Worm (Caenorhabditis elegans) whole organism, young adult: Measurements from ENCODE around the gene oxi-1.

Experiments
- Y56A3A.18 ChIP-seq: fragments of 200-800 bp; sonication (Bioruptor generic); IDR thresholded peaks from 2 replicates; pipeline ENCODE4 v1.3.6; 2022; ENCODE audit warnings: missing genetic modification reagents, missing genetic modification characterization, missing compliant biosample characterization
- ZK185.1 ChIP-seq: sonication (generic microtip); optimal IDR thresholded peaks from 2 replicates; lab custom pipeline; 2016; ENCODE audit warnings: mild to moderate bottlenecking, missing genetic modification characterization, missing compliant biosample characterization; ENCODE audit not compliant: poor library complexity, severe bottlenecking
- ama-1 ChIP-seq, 3 experiments: fragments of 150-350 bp in 1 of 3; sonication (generic microtip) in 2 of 3; optimal IDR thresholded peaks; 2 replicates each; lab custom pipeline; 2014 to 2018; ENCODE audit warnings: missing biosample characterization in 2 of 3, missing genetic modification characterization in 2 of 3, missing genetic modification reagents in 2 of 3
- lag-1 ChIP-seq: fragments of 200-800 bp; sonication (Bioruptor generic); IDR thresholded peaks from 2 replicates; pipeline ENCODE4 v1.3.6; 2022; ENCODE audit warnings: missing genetic modification reagents, missing genetic modification characterization, missing compliant biosample characterization
- madf-3 ChIP-seq: fragments of 200-800 bp; sonication (Bioruptor generic); IDR thresholded peaks from 2 replicates; pipeline ENCODE4 v1.3.6; 2022; ENCODE audit warnings: missing genetic modification reagents, missing genetic modification characterization, missing compliant biosample characterization
- pha-4 ChIP-seq: fragments of 150-350 bp; sonication (generic microtip); optimal IDR thresholded peaks from 2 replicates; lab custom pipeline; 2014; ENCODE audit warnings: missing biosample characterization, missing genetic modification reagents, missing genetic modification characterization
- sea-2 ChIP-seq: fragments of 200-800 bp; sonication (Bioruptor generic); IDR thresholded peaks from 2 replicates; pipeline ENCODE4 v1.3.6; 2022; ENCODE audit warnings: missing genetic modification characterization, missing compliant biosample characterization
- sptf-2 ChIP-seq: fragments of 200-800 bp; sonication (Bioruptor generic); optimal IDR thresholded peaks from 2 replicates; lab custom pipeline; 2018; ENCODE audit warnings: mild to moderate bottlenecking, missing genetic modification characterization, missing compliant biosample characterization
- unc-130 ChIP-seq: sonication (generic microtip); optimal IDR thresholded peaks from 2 replicates; lab custom pipeline; 2016; ENCODE audit warnings: missing genetic modification reagents, missing genetic modification characterization, missing compliant biosample characterization
- unc-62 ChIP-seq: fragments of 150-350 bp; optimal IDR thresholded peaks from 2 replicates; lab custom pipeline; 2014; ENCODE audit warnings: missing biosample characterization, missing genetic modification reagents, missing genetic modification characterization
- xnd-1 ChIP-seq: sonication (generic microtip); optimal IDR thresholded peaks from 2 replicates; lab custom pipeline; 2016; ENCODE audit warnings: missing genotype, missing genetic modification reagents, missing genetic modification characterization, missing compliant biosample characterization

DNA sequence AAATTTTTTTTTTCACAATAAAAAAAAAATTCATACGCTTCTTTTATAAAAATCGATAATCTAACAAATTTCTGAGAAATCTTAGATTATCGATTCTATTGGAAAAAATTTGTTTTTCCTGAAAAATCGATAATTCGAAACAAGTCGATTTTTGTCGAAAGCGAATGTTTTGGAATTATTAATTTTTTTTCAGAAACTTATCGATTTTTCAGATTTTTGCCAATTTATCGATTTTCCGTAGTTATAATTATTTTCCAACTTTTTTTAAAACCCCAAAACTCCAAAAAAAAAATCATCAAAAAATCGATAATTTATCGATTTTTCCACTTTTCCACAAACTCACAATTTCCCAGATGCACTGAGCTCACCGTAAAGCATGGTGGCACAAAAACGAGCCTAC lies 3.3 kb downstream of the oxi-1 start:
- TF ChIP-seq xnd-1 (tag; lab: Kevin White, UChicago) (no peak), lag-1 (no peak), sea-2 (no peak), ZK185.1 (no peak), ama-1 (optimal IDR thresholded peaks at IDR 0.05; lab: Kevin White, UChicago) (no peak), ama-1 (GFP tag; optimal IDR thresholded peaks at IDR 0.05; lab: Kevin White, UChicago) (no peak), Y56A3A.18 (GFP tag; lab: Robert Waterston, UW) (no peak), unc-130 (no peak), pha-4 (tag; lab: Kevin White, UChicago) (no peak), madf-3 (GFP tag; lab: Robert Waterston, UW) (no peak), unc-62 (no peak), sptf-2 (GFP tag; lab: Kevin White, UChicago) (no peak)
